Worm (Caenorhabditis elegans) whole organism, late embryonic: ENCODE measurements around the gene ubl-1.

Experiments
- C08G9.2 ChIP-seq: sonication (generic microtip); optimal IDR thresholded peaks from 2 replicates; lab custom pipeline; 2016; ENCODE audit warnings: mild to moderate bottlenecking, missing genetic modification characterization, moderate library complexity, missing compliant biosample characterization
- F13H6.1 ChIP-seq: sonication (generic microtip); optimal IDR thresholded peaks from 2 replicates; lab custom pipeline; 2016; ENCODE audit warnings: missing genetic modification characterization, missing compliant biosample characterization
- K02D7.2 ChIP-seq: sonication (generic microtip); optimal IDR thresholded peaks from 2 replicates; lab custom pipeline; 2017; ENCODE audit warnings: mild to moderate bottlenecking, missing genetic modification characterization, missing compliant biosample characterization
- ceh-18 ChIP-seq: sonication (generic microtip); optimal IDR thresholded peaks from 2 replicates; lab custom pipeline; 2016; ENCODE audit warnings: missing genetic modification characterization, missing compliant biosample characterization
- ceh-31 ChIP-seq: sonication (generic microtip); optimal IDR thresholded peaks from 2 replicates; lab custom pipeline; 2016; ENCODE audit warnings: missing genetic modification characterization, missing compliant biosample characterization
- ceh-34 ChIP-seq: sonication (generic microtip); optimal IDR thresholded peaks from 2 replicates; lab custom pipeline; 2016; ENCODE audit warnings: mild to moderate bottlenecking, missing genetic modification characterization, missing compliant biosample characterization
- ceh-45 ChIP-seq: fragments of 200-800 bp; sonication (Bioruptor generic); IDR thresholded peaks from 2 replicates; pipeline ENCODE4 v1.3.6; 2022; ENCODE audit warnings: missing genetic modification reagents, missing genetic modification characterization, missing compliant biosample characterization
- ceh-48 ChIP-seq: sonication (generic microtip); optimal IDR thresholded peaks from 2 replicates; lab custom pipeline; 2016; ENCODE audit warnings: missing genetic modification characterization, inconsistent platforms, missing compliant biosample characterization
- che-1 ChIP-seq: sonication (generic microtip); optimal IDR thresholded peaks from 2 replicates; lab custom pipeline; 2016; ENCODE audit warnings: mild to moderate bottlenecking, missing genetic modification characterization, missing compliant biosample characterization
- dve-1 ChIP-seq: sonication (generic microtip); optimal IDR thresholded peaks from 2 replicates; lab custom pipeline; 2017; ENCODE audit warnings: antibody characterized with exemption, mild to moderate bottlenecking, missing genetic modification characterization, missing compliant biosample characterization
- elt-2 ChIP-seq: sonication (generic microtip); optimal IDR thresholded peaks from 2 replicates; lab custom pipeline; 2016; ENCODE audit warnings: missing genetic modification reagents, missing genetic modification characterization, missing compliant biosample characterization
- ets-4 ChIP-seq: sonication (generic microtip); optimal IDR thresholded peaks from 2 replicates; lab custom pipeline; 2016; ENCODE audit warnings: missing genetic modification characterization, missing compliant biosample characterization
- fax-1 ChIP-seq: sonication (generic microtip); optimal IDR thresholded peaks from 2 replicates; lab custom pipeline; 2016; ENCODE audit warnings: missing genotype, missing genetic modification characterization, missing compliant biosample characterization
- fkh-10 ChIP-seq: fragments of 150-350 bp; optimal IDR thresholded peaks from 2 replicates; lab custom pipeline; 2014; ENCODE audit warnings: missing biosample characterization, missing genetic modification reagents, missing genetic modification characterization
- hlh-13 ChIP-seq: fragments of 200-800 bp; sonication (Bioruptor generic); optimal IDR thresholded peaks from 2 replicates; lab custom pipeline; 2018; ENCODE audit warnings: mild to moderate bottlenecking, missing genetic modification characterization, missing compliant biosample characterization
- hlh-15 ChIP-seq: sonication (generic microtip); optimal IDR thresholded peaks from 2 replicates; lab custom pipeline; 2016; ENCODE audit warnings: missing genetic modification characterization, missing compliant biosample characterization
- hlh-30 ChIP-seq: sonication (generic microtip); optimal IDR thresholded peaks from 2 replicates; lab custom pipeline; 2017; ENCODE audit warnings: antibody characterized with exemption, missing genetic modification characterization, missing compliant biosample characterization; ENCODE audit not compliant: insufficient read depth
- lim-6 ChIP-seq: sonication (generic microtip); optimal IDR thresholded peaks from 2 replicates; lab custom pipeline; 2016; ENCODE audit warnings: missing genetic modification characterization, missing compliant biosample characterization
- madf-2 ChIP-seq: sonication (generic microtip); optimal IDR thresholded peaks from 2 replicates; lab custom pipeline; 2017; ENCODE audit warnings: missing genetic modification characterization, missing compliant biosample characterization
- mec-3 ChIP-seq: sonication (generic microtip); optimal IDR thresholded peaks from 2 replicates; lab custom pipeline; 2016; ENCODE audit warnings: borderline replicate concordance, missing genetic modification characterization, missing compliant biosample characterization
- nfya-1 ChIP-seq: sonication (generic microtip); optimal IDR thresholded peaks from 2 replicates; lab custom pipeline; 2017; ENCODE audit warnings: missing genetic modification characterization, mild to moderate bottlenecking, missing compliant biosample characterization, antibody characterized with exemption, moderate library complexity
- nhr-11 ChIP-seq: fragments of 150-350 bp; optimal IDR thresholded peaks from 2 replicates; lab custom pipeline; 2014; ENCODE audit warnings: missing biosample characterization, missing genetic modification characterization
- nhr-232 ChIP-seq: sonication (generic microtip); optimal IDR thresholded peaks from 2 replicates; lab custom pipeline; 2016; ENCODE audit warnings: missing genetic modification characterization, missing compliant biosample characterization
- pat-9 ChIP-seq: fragments of 200-800 bp; sonication (Bioruptor generic); optimal IDR thresholded peaks from 2 replicates; lab custom pipeline; 2018; ENCODE audit warnings: mild to moderate bottlenecking, missing genetic modification characterization, moderate library complexity, missing compliant biosample characterization
- pha-4 ChIP-seq: fragments of 150-350 bp; optimal IDR thresholded peaks from 2 replicates; lab custom pipeline; 2018; ENCODE audit warnings: missing biosample characterization, missing genetic modification reagents, missing genetic modification characterization
- ref-2 ChIP-seq: sonication (generic microtip); optimal IDR thresholded peaks from 2 replicates; lab custom pipeline; 2016; ENCODE audit warnings: missing genetic modification characterization, missing compliant biosample characterization
- rnt-1 ChIP-seq: sonication (generic microtip); optimal IDR thresholded peaks from 2 replicates; lab custom pipeline; 2016; ENCODE audit warnings: missing genetic modification characterization, missing compliant biosample characterization
- sox-4 ChIP-seq: sonication (generic microtip); optimal IDR thresholded peaks from 2 replicates; lab custom pipeline; 2017; ENCODE audit warnings: mild to moderate bottlenecking, missing genetic modification characterization, inconsistent platforms, missing compliant biosample characterization
- tbx-2 ChIP-seq: sonication (generic microtip); optimal IDR thresholded peaks from 2 replicates; lab custom pipeline; 2016; ENCODE audit warnings: missing genetic modification characterization, missing compliant biosample characterization
- ttx-3 ChIP-seq: sonication (generic microtip); optimal IDR thresholded peaks from 2 replicates; lab custom pipeline; 2016; ENCODE audit warnings: missing genetic modification reagents, missing genetic modification characterization, missing compliant biosample characterization
- unc-42 ChIP-seq: sonication (generic microtip); optimal IDR thresholded peaks from 2 replicates; lab custom pipeline; 2016; ENCODE audit warnings: missing genotype, missing genetic modification characterization, missing compliant biosample characterization
- unc-86 ChIP-seq: sonication (generic microtip); optimal IDR thresholded peaks from 2 replicates; lab custom pipeline; 2016; ENCODE audit warnings: missing genetic modification characterization, missing compliant biosample characterization
- zip-5 ChIP-seq: sonication (generic microtip); optimal IDR thresholded peaks from 2 replicates; lab custom pipeline; 2016; ENCODE audit warnings: missing genetic modification characterization, missing compliant biosample characterization
- ztf-16 ChIP-seq: sonication (generic microtip); optimal IDR thresholded peaks from 2 replicates; lab custom pipeline; 2017; ENCODE audit warnings: missing genetic modification characterization, missing compliant biosample characterization

Gene ubl-1

ce11 chrIII:3040735-3041439 is 27.2 kb upstream of the ubl-1 start, which contains the start of gene daf-2:
daf-2 (minus strand) TSS chrIII:3040846.
- no peak for TF ChIP-seq mec-3 (tag; lab: Kevin White, UChicago)
- no peak for TF ChIP-seq unc-86 (tag; lab: Kevin White, UChicago)
- no peak for TF ChIP-seq rnt-1

DNA sequence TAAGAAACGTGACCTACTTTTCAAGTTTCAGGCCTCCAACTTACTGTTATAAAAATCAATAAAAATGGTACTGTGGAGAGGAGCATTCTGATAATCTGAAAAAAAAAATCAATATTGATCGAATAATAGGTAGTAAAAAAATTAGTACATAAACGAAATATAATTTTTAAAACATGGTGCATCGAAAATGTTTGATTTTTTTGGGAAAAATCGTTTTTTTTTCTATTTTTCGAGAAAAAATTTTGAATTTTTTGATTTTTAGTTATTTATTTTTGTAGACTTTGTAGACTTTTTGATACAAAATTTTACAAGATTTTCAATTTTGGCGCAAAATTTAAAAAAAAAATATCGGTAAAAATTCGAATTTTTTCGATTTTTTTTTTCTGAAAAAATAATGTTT is 21.1 kb upstream of the ubl-1 start, which contains the start of gene cutl-25:
Gene cutl-25 (minus strand): TSS at position 101 of the 400 bp plus-strand sequence.
- TF ChIP-seq madf-2 (tag; lab: Kevin White, UChicago) (no peak), K02D7.2 (tag; lab: Kevin White, UChicago) (no peak), che-1 (tag; lab: Kevin White, UChicago) (no peak), ztf-16 (tag; lab: Kevin White, UChicago) (no peak), hlh-30 (tag; lab: Kevin White, UChicago) (no peak), ceh-45 (GFP tag; lab: Robert Waterston, UW) (no peak), fax-1 (tag; lab: Kevin White, UChicago) (no peak), zip-5 (tag; lab: Kevin White, UChicago) (no peak), elt-2 (tag; lab: Kevin White, UChicago) (no peak), pat-9 (no peak), sox-4 (tag; lab: Kevin White, UChicago) (no peak), fkh-10 (no peak), hlh-13 (GFP tag; lab: Kevin White, UChicago) (no peak), nfya-1 (tag; lab: Kevin White, UChicago) (no peak), nhr-11 (no peak), unc-42 (tag; lab: Kevin White, UChicago) (no peak), ceh-48 (tag; lab: Kevin White, UChicago) (no peak), ets-4 (tag; lab: Kevin White, UChicago) (no peak), ceh-18 (tag; lab: Kevin White, UChicago) (no peak)

DNA sequence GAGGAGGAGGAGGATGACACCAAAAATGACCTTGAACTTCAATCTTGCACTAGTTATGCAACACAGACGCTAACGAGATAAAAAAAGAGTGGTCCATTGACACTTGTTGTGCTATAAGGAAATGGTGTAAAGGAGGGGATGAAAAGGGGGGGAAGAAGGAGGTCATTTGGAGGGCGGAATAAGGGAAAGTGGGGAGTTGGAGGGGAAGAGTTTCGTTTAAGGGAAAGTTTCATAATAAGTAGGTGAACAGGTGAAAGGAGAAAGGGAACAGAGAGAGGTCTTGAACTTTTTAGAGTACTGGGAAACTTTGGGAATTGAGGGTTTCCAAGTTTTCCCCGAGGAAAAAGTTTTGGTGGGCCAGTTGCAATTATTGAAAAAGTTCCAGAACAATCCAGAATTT is 20.2 kb upstream of the ubl-1 start:
- no peak for TF ChIP-seq F13H6.1 (tag; lab: Kevin White, UChicago)
- no peak for TF ChIP-seq ceh-34 (tag; lab: Kevin White, UChicago)
- TF ChIP-seq ets-4 (tag; lab: Kevin White, UChicago) = no peak
- no peak for TF ChIP-seq sox-4 (tag; lab: Kevin White, UChicago)
- TF ChIP-seq nhr-232 (tag; lab: Kevin White, UChicago) = no peak
- TF ChIP-seq C08G9.2 (tag; lab: Kevin White, UChicago) = no peak
- no peak for TF ChIP-seq tbx-2 (tag; lab: Kevin White, UChicago)
- TF ChIP-seq fkh-10 = no peak
- no peak for TF ChIP-seq lim-6 (tag; lab: Kevin White, UChicago)
- no peak for TF ChIP-seq ttx-3 (tag; lab: Kevin White, UChicago)
- TF ChIP-seq hlh-30 (tag; lab: Kevin White, UChicago) = no peak
- no peak for TF ChIP-seq ref-2 (tag; lab: Kevin White, UChicago)
- no peak for TF ChIP-seq hlh-15 (tag; lab: Kevin White, UChicago)
- no peak for TF ChIP-seq ceh-31
- no peak for TF ChIP-seq pha-4
- TF ChIP-seq ceh-18 (tag; lab: Kevin White, UChicago) = no peak

DNA sequence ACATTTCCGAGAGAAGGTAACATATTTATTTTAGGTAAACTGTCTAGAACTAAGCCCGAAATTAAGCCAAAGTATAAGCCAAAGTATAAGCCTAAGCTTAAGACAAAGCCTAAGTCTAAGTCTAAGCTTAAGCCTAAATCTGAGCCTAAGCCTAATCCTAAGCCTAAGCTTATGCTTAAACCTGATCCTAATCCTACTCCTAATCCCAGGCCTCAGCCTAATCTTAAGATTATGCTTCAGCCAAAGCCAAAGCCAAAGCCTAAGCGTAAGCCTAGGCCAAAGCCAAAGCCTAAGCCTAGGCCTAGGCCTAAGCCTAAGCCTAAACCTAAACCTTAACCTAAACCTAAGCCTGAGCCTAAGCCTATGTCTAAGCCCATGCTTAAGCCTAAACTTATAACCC is 12.2 kb upstream of the ubl-1 start:
- no peak for TF ChIP-seq ref-2 (tag; lab: Kevin White, UChicago)
- TF ChIP-seq dve-1 (tag; lab: Kevin White, UChicago) = peak; percentile 99
- no peak for TF ChIP-seq mec-3 (tag; lab: Kevin White, UChicago)
- TF ChIP-seq, all 69 proteins: peak for 1
